Fruit fly (Drosophila melanogaster): Measurements from ENCODE around the gene nrv1.
A peak's percentile ranks its signal among the peaks of the same experiment; 100 is the strongest.

- TF ChIP-seq CG16815 (GFP tag; optimal IDR thresholded peaks at IDR 0.05) = no peak
- TF ChIP-seq kni (GFP tag; optimal IDR thresholded peaks at IDR 0.05) = no peak
- peak; percentile 39 for TF ChIP-seq Mad (GFP tag; optimal IDR thresholded peaks at IDR 0.05)
- no peak for TF ChIP-seq ewg (GFP tag; optimal IDR thresholded peaks at IDR 0.05)
- no peak for TF ChIP-seq ab (GFP tag; optimal IDR thresholded peaks at IDR 0.05)
- no peak for TF ChIP-seq pan (optimal IDR thresholded peaks at IDR 0.05)
- peak in 1 of 2 experiments; percentile 30 for TF ChIP-seq pan (GFP tag; optimal IDR thresholded peaks at IDR 0.05 in 1 of 2, IDR thresholded peaks at IDR 0.05 in 1 of 2)
- no peak for TF ChIP-seq twi (tag; optimal IDR thresholded peaks at IDR 0.05)
Measured at dm6 chr2L:6797408-6797807, 10.7 kb upstream of the nrv1 start.
